Fruit fly (Drosophila melanogaster) whole organism, wandering third instar larva: ENCODE data around the gene BTBD9.

ENCODE experiments used
- Abd-B ChIP-seq: fragments of >200 bp; optimal IDR thresholded peaks from 2 replicates; lab custom pipeline; 2017; ENCODE audit warnings: missing biosample characterization, missing genetic modification characterization
- Dfd ChIP-seq: fragments of >200 bp; optimal IDR thresholded peaks from 2 replicates; lab custom pipeline; 2017; ENCODE audit warnings: missing biosample characterization, missing genetic modification characterization
- GATAd ChIP-seq: sonication (Bioruptor generic); optimal IDR thresholded peaks from 2 replicates; lab custom pipeline; 2016; ENCODE audit warnings: missing biosample characterization, missing genetic modification characterization
- HLH106 ChIP-seq: fragments of 200-800 bp; optimal IDR thresholded peaks from 3 replicates; lab custom pipeline; 2019; ENCODE audit warnings: missing biosample characterization, mild to moderate bottlenecking, missing genetic modification characterization, moderate library complexity
- Hnf4 ChIP-seq: fragments of 200-800 bp; sonication (Bioruptor generic); optimal IDR thresholded peaks from 2 replicates; lab custom pipeline; 2016; ENCODE audit warnings: missing biosample characterization, mild to moderate bottlenecking, missing genetic modification characterization
- Hr78 ChIP-seq: fragments of >200 bp; optimal IDR thresholded peaks from 2 replicates; lab custom pipeline; 2017; ENCODE audit warnings: missing biosample characterization, missing genetic modification characterization
- Hr83 ChIP-seq: fragments of 200-300 bp; sonication (Bioruptor generic); optimal IDR thresholded peaks from 2 replicates; lab custom pipeline; 2016; ENCODE audit warnings: missing biosample characterization, mild to moderate bottlenecking, missing genetic modification characterization, moderate library complexity; ENCODE audit not compliant: poor library complexity, severe bottlenecking
- Jra ChIP-seq: sonication (Bioruptor generic); optimal IDR thresholded peaks from 2 replicates; lab custom pipeline; 2016; ENCODE audit warnings: missing biosample characterization, missing genetic modification characterization
- Mio ChIP-seq: sonication (Bioruptor generic); optimal IDR thresholded peaks from 2 replicates; lab custom pipeline; 2016; ENCODE audit warnings: missing biosample characterization, missing genetic modification characterization
- N ChIP-seq: fragments of >200 bp; optimal IDR thresholded peaks from 2 replicates; lab custom pipeline; 2018; ENCODE audit warnings: missing biosample characterization, missing external identifiers, missing genetic modification characterization
- Rel ChIP-seq, 2 experiments: fragments of 200-800 bp; sonication (Bioruptor generic) in 1 of 2; optimal IDR thresholded peaks; 2 replicates in 1 of 2; 3 replicates in 1 of 2; lab custom pipeline; 2016 to 2019; ENCODE audit warnings: mild to moderate bottlenecking in 2 of 2, missing biosample characterization in 2 of 2, missing genetic modification characterization in 2 of 2, moderate library complexity in 1 of 2
- Sp1 ChIP-seq: fragments of 200-800 bp; sonication (Bioruptor generic); optimal IDR thresholded peaks from 3 replicates; lab custom pipeline; 2019; ENCODE audit warnings: missing biosample characterization, mild to moderate bottlenecking, missing genetic modification characterization, moderate library complexity
- Vsx2 ChIP-seq: fragments of 200-300, 225-300 bp; sonication (Bioruptor generic); optimal IDR thresholded peaks from 2 replicates; lab custom pipeline; 2018; ENCODE audit warnings: missing biosample characterization, missing genetic modification characterization; ENCODE audit not compliant: partially characterized antibody
- br ChIP-seq: fragments of 200-800 bp; sonication (Bioruptor generic); optimal IDR thresholded peaks from 2 replicates; lab custom pipeline; 2016; ENCODE audit warnings: missing biosample characterization, missing genetic modification characterization
- brk ChIP-seq: fragments of 200-800 bp; sonication (Bioruptor generic); optimal IDR thresholded peaks from 2 replicates; lab custom pipeline; 2016; ENCODE audit warnings: missing biosample characterization, mild to moderate bottlenecking, missing genetic modification characterization
- dl ChIP-seq, 2 experiments: fragments of 175-275, 200-275 bp in 1 of 2; fragments of 200-275 bp in 1 of 2; sonication (Bioruptor generic); optimal IDR thresholded peaks; lab custom pipeline; 2018; ENCODE audit warnings: mild to moderate bottlenecking in 2 of 2, missing biosample characterization in 2 of 2, missing genetic modification characterization in 2 of 2, moderate library complexity in 2 of 2; ENCODE audit not compliant: partially characterized antibody in 2 of 2, insufficient read depth in 1 of 2
- dmrt93B ChIP-seq: fragments of 200-800 bp; sonication (Bioruptor generic); optimal IDR thresholded peaks from 2 replicates; lab custom pipeline; 2018; ENCODE audit warnings: missing biosample characterization, mild to moderate bottlenecking, missing genetic modification characterization
- dsf ChIP-seq: sonication (Bioruptor generic); optimal IDR thresholded peaks from 2 replicates; lab custom pipeline; 2016; ENCODE audit warnings: missing biosample characterization, missing genetic modification characterization, borderline replicate concordance
- ey ChIP-seq: fragments of 200-800 bp; sonication (Bioruptor generic); optimal IDR thresholded peaks from 2 replicates; lab custom pipeline; 2016; ENCODE audit warnings: missing biosample characterization, missing genetic modification characterization
- foxo ChIP-seq, 2 experiments: fragments of 200-800 bp; sonication (Bioruptor generic); optimal IDR thresholded peaks; 2 replicates in 1 of 2; 3 replicates in 1 of 2; lab custom pipeline; 2016 to 2017; ENCODE audit warnings: missing biosample characterization in 2 of 2, missing genetic modification characterization in 2 of 2
- fru ChIP-seq: fragments of 200-800 bp; sonication (Bioruptor generic); optimal IDR thresholded peaks from 3 replicates; lab custom pipeline; 2016; ENCODE audit warnings: missing biosample characterization, mild to moderate bottlenecking, missing genetic modification characterization
- h ChIP-seq: fragments of 200-800 bp; sonication (Bioruptor generic); optimal IDR thresholded peaks from 3 replicates; lab custom pipeline; 2016; ENCODE audit warnings: missing biosample characterization, mild to moderate bottlenecking, missing genetic modification characterization
- jim ChIP-seq: fragments of 175-275, 200-325 bp; sonication (Bioruptor generic); optimal IDR thresholded peaks from 2 replicates; lab custom pipeline; 2016; ENCODE audit warnings: missing biosample characterization, mild to moderate bottlenecking, missing genetic modification characterization
- lola ChIP-seq: fragments of >200 bp; optimal IDR thresholded peaks from 2 replicates; lab custom pipeline; 2017; ENCODE audit warnings: missing biosample characterization, missing genetic modification characterization
- psq ChIP-seq: fragments of 200-800 bp; sonication (Bioruptor generic); optimal IDR thresholded peaks from 3 replicates; lab custom pipeline; 2017; ENCODE audit warnings: missing biosample characterization, mild to moderate bottlenecking, missing genetic modification characterization, moderate library complexity
- rgr ChIP-seq: fragments of 200-800 bp; sonication (Bioruptor generic); optimal IDR thresholded peaks from 3 replicates; lab custom pipeline; 2016; ENCODE audit warnings: missing biosample characterization, mild to moderate bottlenecking, missing genetic modification characterization
- sage ChIP-seq: fragments of 200-800 bp; sonication (Bioruptor generic); optimal IDR thresholded peaks from 2 replicates; lab custom pipeline; 2016; ENCODE audit warnings: missing biosample characterization, mild to moderate bottlenecking, missing genetic modification characterization
- sv ChIP-seq: fragments of 200-800 bp; sonication (Bioruptor generic); optimal IDR thresholded peaks from 3 replicates; lab custom pipeline; 2016; ENCODE audit warnings: missing biosample characterization, missing genetic modification characterization
- tai ChIP-seq: sonication (Bioruptor generic); optimal IDR thresholded peaks from 2 replicates; lab custom pipeline; 2016; ENCODE audit warnings: missing biosample characterization, missing genetic modification characterization
- usp ChIP-seq: fragments of >200 bp; optimal IDR thresholded peaks from 2 replicates; lab custom pipeline; 2017; ENCODE audit warnings: missing biosample characterization, missing genetic modification characterization
- woc ChIP-seq: sonication (Bioruptor generic); optimal IDR thresholded peaks from 2 replicates; lab custom pipeline; 2016; ENCODE audit warnings: missing biosample characterization, mild to moderate bottlenecking, missing genetic modification characterization

BTBD9 gene

DNA sequence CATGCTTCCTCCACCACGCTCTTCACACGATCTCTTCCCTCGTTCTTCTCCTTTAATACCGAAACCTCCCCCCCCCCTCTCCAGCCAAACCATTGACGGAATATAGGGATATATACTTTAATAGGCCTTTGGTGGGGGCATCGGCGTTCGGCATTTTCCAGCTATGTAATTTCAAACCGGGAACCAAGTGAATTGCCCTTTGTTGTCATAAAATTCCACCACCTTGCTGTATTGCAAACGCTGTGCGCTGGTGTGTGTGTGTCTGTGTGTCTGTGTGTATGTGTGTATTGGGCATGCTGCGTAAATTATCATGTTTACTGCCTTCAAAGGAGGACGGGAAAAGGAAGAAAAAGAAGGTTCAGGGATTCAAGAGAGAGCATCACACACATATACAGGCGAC lies 37.0 kb upstream of the BTBD9 start:
- no peak for TF ChIP-seq tai (GFP tag; lab: Kevin White, UChicago)
- TF ChIP-seq h (GFP tag; lab: Kevin White, UChicago), result no peak
- no peak for TF ChIP-seq sv (GFP tag; lab: Kevin White, UChicago)
- no peak for TF ChIP-seq fru (GFP tag; lab: Kevin White, UChicago)
- no peak for TF ChIP-seq brk (GFP tag; lab: Kevin White, UChicago)
- TF ChIP-seq rgr (GFP tag; lab: Kevin White, UChicago), result no peak

DNA sequence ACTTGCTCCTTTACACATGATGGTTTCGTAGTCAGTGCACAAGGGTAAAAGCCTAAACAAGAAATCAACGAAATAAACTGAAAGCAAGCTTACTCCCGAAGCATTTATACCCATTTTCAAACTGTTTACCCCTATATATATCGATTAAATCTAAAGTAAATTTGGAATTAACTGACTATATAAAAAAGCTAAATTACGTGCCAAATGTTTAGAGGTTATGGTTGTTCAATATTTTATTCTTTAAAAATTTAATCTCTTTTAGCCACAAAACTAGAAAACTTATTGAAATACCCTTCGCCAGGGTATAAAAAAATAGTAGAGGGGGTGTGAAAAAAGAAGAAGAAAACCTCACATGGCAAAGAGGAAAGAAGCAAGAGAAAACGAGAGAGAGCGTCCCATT lies 36.5 kb upstream of the BTBD9 start:
- TF ChIP-seq HLH106 (tag; lab: Kevin White, UChicago) (peak; percentile 19), dsf (GFP tag; lab: Kevin White, UChicago) (no peak), h (GFP tag; lab: Kevin White, UChicago) (peak; percentile 43), psq (GFP tag; lab: Kevin White, UChicago) (peak; percentile 38), fru (GFP tag; lab: Kevin White, UChicago) (peak; percentile 30), lola (no peak), Mio (no peak), Hr78 (GFP tag; lab: Kevin White, UChicago) (no peak), Hnf4 (GFP tag; lab: Kevin White, UChicago) (peak; percentile 17), dmrt93B (GFP tag; lab: Kevin White, UChicago) (no peak), foxo (GFP tag; optimal IDR thresholded peaks at IDR 0.05; lab: Kevin White, UChicago) (peak in 1 of 2 experiments; percentile 36), woc (GFP tag; lab: Kevin White, UChicago) (peak; percentile 64), ey (GFP tag; lab: Kevin White, UChicago) (peak; percentile 26), sv (GFP tag; lab: Kevin White, UChicago) (no peak), Rel (GFP tag; optimal IDR thresholded peaks at IDR 0.05; lab: Kevin White, UChicago) (no peak), Rel (tag; optimal IDR thresholded peaks at IDR 0.05; lab: Kevin White, UChicago) (no peak)

DNA sequence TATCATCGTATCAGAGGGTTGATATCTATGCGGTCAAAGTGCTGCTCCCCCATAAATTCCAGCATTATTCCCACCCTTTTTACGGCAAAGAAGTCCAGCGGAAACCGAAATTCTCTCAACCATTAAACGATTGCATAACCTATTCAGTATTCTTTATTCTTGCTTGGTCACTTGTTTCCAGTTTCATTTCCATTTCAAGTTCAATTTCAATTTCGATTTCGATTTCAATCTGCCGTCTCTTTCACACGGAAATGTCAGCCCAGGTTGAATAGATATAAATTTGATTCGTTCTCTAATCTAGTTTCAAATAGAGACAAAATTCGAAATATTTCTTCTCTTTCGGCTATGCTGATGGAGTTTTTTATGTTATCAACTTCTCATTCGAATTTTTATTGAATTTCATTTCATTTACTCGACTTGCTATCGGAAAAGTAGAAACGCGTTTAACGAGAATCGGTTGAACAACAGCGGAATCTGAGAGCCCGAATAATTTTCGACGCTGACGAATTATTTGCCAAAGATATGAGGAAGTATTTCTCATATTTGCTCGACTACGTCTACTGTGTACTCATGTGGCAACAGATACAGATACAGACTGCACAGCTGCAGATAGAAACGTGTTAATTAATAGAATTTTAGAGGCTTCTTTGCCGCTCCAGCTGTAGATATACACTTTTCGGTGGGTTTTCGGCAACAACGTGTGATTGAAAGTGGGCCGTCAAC lies 35.4 kb upstream of the BTBD9 start:
- TF ChIP-seq usp (no peak), N (GFP tag; lab: Kevin White, UChicago) (no peak), Sp1 (no peak), Dfd (GFP tag; lab: Kevin White, UChicago) (no peak), HLH106 (tag; lab: Kevin White, UChicago) (no peak)
- TF ChIP-seq, all 38 proteins: peak for 0

DNA sequence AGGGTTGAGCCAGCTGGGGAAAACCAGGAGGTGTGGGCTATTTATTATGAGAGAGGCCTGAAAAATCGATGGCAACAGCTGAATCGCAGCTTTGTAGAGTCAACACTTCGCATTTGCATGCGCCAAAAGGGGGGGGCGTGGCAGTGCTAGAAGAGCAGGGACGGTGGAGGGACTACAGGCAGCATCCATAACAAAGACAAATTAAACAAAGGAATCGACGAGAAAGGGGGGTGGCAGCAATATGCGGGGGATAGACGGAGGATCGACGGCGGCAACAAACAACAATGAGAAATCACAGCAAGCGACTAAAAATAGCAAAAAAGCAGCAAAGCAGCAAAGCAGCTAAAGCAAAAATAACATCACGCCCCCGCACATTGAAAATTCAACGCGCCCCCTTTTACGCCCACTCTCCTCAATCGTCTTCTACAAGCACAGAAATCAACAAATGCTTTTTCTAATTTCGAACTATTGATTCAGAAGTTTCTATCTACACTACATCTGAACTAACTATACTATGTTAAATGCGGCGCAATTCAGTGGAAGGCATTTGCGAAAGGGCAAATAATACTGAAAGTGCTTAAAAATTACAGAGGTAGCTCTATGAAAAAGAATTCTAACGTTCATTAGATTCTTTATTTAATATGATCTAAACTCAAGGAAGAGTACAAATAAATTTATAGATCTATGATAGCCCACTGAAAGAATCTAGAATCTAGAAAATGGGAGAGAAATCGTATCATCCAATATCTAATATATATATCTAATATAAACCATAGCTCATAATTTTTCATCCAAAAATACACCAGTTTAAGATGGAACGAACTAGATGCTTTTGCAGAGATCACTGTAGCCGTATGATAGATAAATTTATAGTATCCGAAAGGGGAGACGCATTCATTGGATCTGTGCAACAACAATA lies 33.3 kb upstream of the BTBD9 start:
- TF ChIP-seq GATAd (GFP tag; lab: Kevin White, UChicago), result no peak
- TF ChIP-seq dmrt93B (GFP tag; lab: Kevin White, UChicago), result no peak
- TF ChIP-seq Abd-B, result no peak
- no peak for TF ChIP-seq lola
- TF ChIP-seq sage (GFP tag; lab: Kevin White, UChicago), result no peak
- no peak for TF ChIP-seq Hr78 (GFP tag; lab: Kevin White, UChicago)
- TF ChIP-seq Jra, result no peak
- TF ChIP-seq Sp1, result no peak
- TF ChIP-seq Rel (GFP tag; optimal IDR thresholded peaks at IDR 0.05; lab: Kevin White, UChicago), result no peak
- no peak for TF ChIP-seq Rel (tag; optimal IDR thresholded peaks at IDR 0.05; lab: Kevin White, UChicago)
- TF ChIP-seq Hr83, result no peak
- TF ChIP-seq Hnf4 (GFP tag; lab: Kevin White, UChicago), result no peak
- TF ChIP-seq HLH106 (tag; lab: Kevin White, UChicago), result no peak
- TF ChIP-seq br, result no peak
- TF ChIP-seq jim (GFP tag; lab: Kevin White, UChicago), result no peak
- no peak for TF ChIP-seq dl (GFP tag; optimal IDR thresholded peaks at IDR 0.05; lab: Kevin White, UChicago; ENCODE audit: insufficient read depth in 1 of 2, partially characterized antibody in 2 of 2)
- TF ChIP-seq woc (GFP tag; lab: Kevin White, UChicago), result no peak
- no peak for TF ChIP-seq Mio
- no peak for TF ChIP-seq fru (GFP tag; lab: Kevin White, UChicago)
- no peak for TF ChIP-seq Vsx2 (GFP tag; lab: Kevin White, UChicago)
- TF ChIP-seq brk (GFP tag; lab: Kevin White, UChicago), result no peak
